Worm (Caenorhabditis elegans) whole organism, L2 larva: ENCODE results near the gene fut-3.

Experiments used
- C34F6.9 ChIP-seq: fragments of 150-350 bp; optimal IDR thresholded peaks from 2 replicates; lab custom pipeline; 2014; ENCODE audit warnings: missing biosample characterization, missing genetic modification characterization
- F13H6.1 ChIP-seq: sonication (generic microtip); optimal IDR thresholded peaks from 2 replicates; lab custom pipeline; 2016; ENCODE audit warnings: missing genetic modification characterization, missing compliant biosample characterization
- Y55F3AM.14 ChIP-seq: fragments of 200-800 bp; sonication (Bioruptor generic); optimal IDR thresholded peaks from 2 replicates; lab custom pipeline; 2018; ENCODE audit warnings: mild to moderate bottlenecking, missing genetic modification characterization, missing compliant biosample characterization
- ZK546.5 ChIP-seq: sonication (generic microtip); optimal IDR thresholded peaks from 2 replicates; lab custom pipeline; 2017; ENCODE audit warnings: missing biosample characterization, missing genetic modification characterization
- alr-1 ChIP-seq: fragments of 150-350 bp; optimal IDR thresholded peaks from 2 replicates; lab custom pipeline; 2014; ENCODE audit warnings: missing biosample characterization, missing genetic modification characterization
- aly-2 ChIP-seq: fragments of 150-350 bp; optimal IDR thresholded peaks from 2 replicates; lab custom pipeline; 2014; ENCODE audit warnings: missing biosample characterization, missing genetic modification characterization
- ama-1 ChIP-seq: fragments of 150-350 bp; optimal IDR thresholded peaks from 2 replicates; lab custom pipeline; 2018; ENCODE audit warnings: inconsistent platforms
- blmp-1 ChIP-seq: sonication (generic microtip); optimal IDR thresholded peaks from 2 replicates; lab custom pipeline; 2017; ENCODE audit warnings: missing genetic modification characterization, mild to moderate bottlenecking, missing compliant biosample characterization, antibody characterized with exemption, moderate library complexity; ENCODE audit not compliant: insufficient read depth
- ceh-16 ChIP-seq: fragments of 150-350 bp; optimal IDR thresholded peaks from 2 replicates; lab custom pipeline; 2014; ENCODE audit warnings: missing biosample characterization, missing genetic modification characterization
- crh-2 ChIP-seq: sonication (generic microtip); optimal IDR thresholded peaks from 2 replicates; lab custom pipeline; 2017; ENCODE audit warnings: missing biosample characterization, missing genetic modification characterization
- dmd-4 ChIP-seq: sonication (generic microtip); optimal IDR thresholded peaks from 2 replicates; lab custom pipeline; 2017; ENCODE audit warnings: missing biosample characterization, missing genetic modification characterization
- elt-1 ChIP-seq: fragments of 150-350 bp; optimal IDR thresholded peaks from 2 replicates; lab custom pipeline; 2014; ENCODE audit warnings: missing biosample characterization, missing genetic modification characterization
- elt-3 ChIP-seq: sonication (generic microtip); optimal IDR thresholded peaks from 2 replicates; lab custom pipeline; 2017; ENCODE audit warnings: missing biosample characterization, missing genetic modification characterization
- fos-1 ChIP-seq: fragments of 150-350 bp; optimal IDR thresholded peaks from 2 replicates; lab custom pipeline; 2014; ENCODE audit warnings: missing biosample characterization, missing genetic modification characterization
- gmeb-1 ChIP-seq: fragments of 150-350 bp; optimal IDR thresholded peaks from 2 replicates; lab custom pipeline; 2014; ENCODE audit warnings: missing biosample characterization, missing genetic modification characterization
- lin-11 ChIP-seq: fragments of 150-350 bp; sonication (generic microtip); optimal IDR thresholded peaks from 2 replicates; lab custom pipeline; 2014; ENCODE audit warnings: missing biosample characterization, missing genetic modification characterization, inconsistent platforms, mixed read lengths
- lin-39 ChIP-seq: fragments of 150-350 bp; optimal IDR thresholded peaks from 2 replicates; lab custom pipeline; 2014; ENCODE audit warnings: missing biosample characterization, missing genetic modification reagents, missing genetic modification characterization
- lsy-2 ChIP-seq, 2 experiments: fragments of 150-350 bp in 1 of 2; sonication (generic microtip) in 1 of 2; optimal IDR thresholded peaks; 2 replicates each; lab custom pipeline; 2014 to 2017; ENCODE audit warnings: missing biosample characterization in 2 of 2, missing genetic modification characterization in 2 of 2
- mab-5 ChIP-seq: fragments of 150-350 bp; optimal IDR thresholded peaks from 2 replicates; lab custom pipeline; 2014; ENCODE audit warnings: missing biosample characterization, missing genetic modification characterization
- mdl-1 ChIP-seq, 2 experiments: fragments of 150-350 bp in 1 of 2; sonication (generic microtip) in 1 of 2; optimal IDR thresholded peaks; 2 replicates each; lab custom pipeline; 2017; ENCODE audit warnings: missing biosample characterization in 2 of 2, missing genetic modification characterization in 2 of 2
- nhr-10 ChIP-seq: sonication (generic microtip); optimal IDR thresholded peaks from 2 replicates; lab custom pipeline; 2017; ENCODE audit warnings: missing biosample characterization, missing genetic modification characterization
- nhr-11 ChIP-seq: fragments of 150-350 bp; optimal IDR thresholded peaks from 2 replicates; lab custom pipeline; 2014; ENCODE audit warnings: missing biosample characterization, missing genetic modification characterization
- nhr-12 ChIP-seq: fragments of 150-350 bp; optimal IDR thresholded peaks from 2 replicates; lab custom pipeline; 2014; ENCODE audit warnings: missing biosample characterization, missing genetic modification characterization
- nhr-129 ChIP-seq: fragments of 150-350 bp; optimal IDR thresholded peaks from 2 replicates; lab custom pipeline; 2014; ENCODE audit warnings: missing biosample characterization, missing genetic modification characterization
- nhr-21 ChIP-seq: fragments of 150-350 bp; optimal IDR thresholded peaks from 2 replicates; lab custom pipeline; 2014; ENCODE audit warnings: missing biosample characterization, missing genetic modification characterization
- nhr-23 ChIP-seq: fragments of 150-350 bp; optimal IDR thresholded peaks from 2 replicates; lab custom pipeline; 2014; ENCODE audit warnings: missing biosample characterization, missing genetic modification reagents, missing genetic modification characterization
- nhr-237 ChIP-seq: fragments of 150-350 bp; optimal IDR thresholded peaks from 2 replicates; lab custom pipeline; 2014; ENCODE audit warnings: missing biosample characterization, missing genetic modification characterization
- nhr-25 ChIP-seq: fragments of 150-350 bp; sonication (generic microtip); optimal IDR thresholded peaks from 3 replicates; lab custom pipeline; 2014; ENCODE audit warnings: missing biosample characterization, missing genetic modification characterization
- nhr-6 ChIP-seq: fragments of 150-350 bp; optimal IDR thresholded peaks from 2 replicates; lab custom pipeline; 2014; ENCODE audit warnings: missing biosample characterization, missing genetic modification characterization
- sem-4 ChIP-seq: fragments of 150-350 bp; optimal IDR thresholded peaks from 2 replicates; lab custom pipeline; 2014; ENCODE audit warnings: missing biosample characterization, missing genetic modification reagents, missing genetic modification characterization
- sma-3 ChIP-seq: sonication (generic microtip); optimal IDR thresholded peaks from 2 replicates; lab custom pipeline; 2016; ENCODE audit warnings: missing genetic modification reagents, missing genetic modification characterization, missing compliant biosample characterization
- sma-9 ChIP-seq, 2 experiments: fragments of 150-350 bp in 1 of 2; sonication (generic microtip) in 1 of 2; optimal IDR thresholded peaks; 2 replicates each; lab custom pipeline; 2014 to 2016; ENCODE audit warnings: missing genetic modification characterization in 2 of 2, mild to moderate bottlenecking in 1 of 2, missing biosample characterization in 1 of 2, missing compliant biosample characterization in 1 of 2, missing genetic modification reagents in 1 of 2, moderate library complexity in 1 of 2
- snpc-4 ChIP-seq: fragments of 150-350 bp; optimal IDR thresholded peaks from 2 replicates; lab custom pipeline; 2014; ENCODE audit warnings: missing biosample characterization, missing genetic modification characterization
- unc-39 ChIP-seq: fragments of 150-350 bp; optimal IDR thresholded peaks from 2 replicates; lab custom pipeline; 2014; ENCODE audit warnings: missing biosample characterization, missing genetic modification characterization
- unc-55 ChIP-seq: fragments of 150-350 bp; sonication (generic microtip); optimal IDR thresholded peaks from 3 replicates; lab custom pipeline; 2014; ENCODE audit warnings: missing biosample characterization, missing genetic modification reagents, missing genetic modification characterization
- unc-62 ChIP-seq: fragments of 150-350 bp; optimal IDR thresholded peaks from 2 replicates; lab custom pipeline; 2014; ENCODE audit warnings: missing biosample characterization, missing genetic modification reagents, missing genetic modification characterization
- zag-1 ChIP-seq: fragments of 150-350 bp; optimal IDR thresholded peaks from 2 replicates; lab custom pipeline; 2014; ENCODE audit warnings: missing biosample characterization, missing genetic modification characterization
- ztf-4 ChIP-seq: fragments of 150-350 bp; optimal IDR thresholded peaks from 2 replicates; lab custom pipeline; 2014; ENCODE audit warnings: missing biosample characterization, missing genetic modification characterization

The fut-3 gene

DNA sequence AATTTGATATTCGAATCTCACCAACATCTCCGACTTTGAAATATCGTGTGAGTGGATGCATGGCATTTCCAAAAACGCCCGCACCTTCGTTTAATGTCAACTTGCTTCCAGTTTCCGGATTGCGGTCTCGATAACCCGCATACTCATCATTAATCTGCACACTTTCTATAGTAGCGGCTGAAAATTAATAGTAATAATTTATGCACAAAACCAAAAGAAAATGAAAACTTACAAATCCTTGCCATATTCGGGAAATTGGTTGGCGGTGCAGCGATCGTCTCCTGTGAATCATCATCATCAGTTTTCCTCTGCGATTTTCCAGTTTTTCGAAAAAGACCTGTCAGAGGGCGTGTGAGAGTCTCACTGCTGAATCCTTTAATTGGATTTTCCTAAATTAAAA is 580 bp upstream of the fut-3 start:
- no peak for TF ChIP-seq elt-1 (tag; lab: Kevin White, UChicago)
- no peak for TF ChIP-seq unc-62
- no peak for TF ChIP-seq F13H6.1
- TF ChIP-seq sma-9 (GFP tag; optimal IDR thresholded peaks at IDR 0.05; lab: Kevin White, UChicago) = no peak
- no peak for TF ChIP-seq sma-9 (tag; optimal IDR thresholded peaks at IDR 0.05; lab: Kevin White, UChicago)

ce11 chrII:5654215-5654614 is 5.4 kb downstream of the fut-3 start, which contains the start of gene F59E12.1:
Gene F59E12.1 (plus strand): TSS chrII:5654515.
- TF ChIP-seq sma-9 (GFP tag; optimal IDR thresholded peaks at IDR 0.05; lab: Kevin White, UChicago) (no peak), sma-9 (tag; optimal IDR thresholded peaks at IDR 0.05; lab: Kevin White, UChicago) (no peak), alr-1 (tag; lab: Kevin White, UChicago) (no peak), nhr-10 (tag; lab: Kevin White, UChicago) (no peak), nhr-25 (tag; lab: Kevin White, UChicago) (no peak), nhr-129 (no peak), nhr-237 (no peak), dmd-4 (tag; lab: Kevin White, UChicago) (no peak), nhr-11 (tag; lab: Kevin White, UChicago) (no peak), ceh-16 (tag; lab: Kevin White, UChicago) (no peak), Y55F3AM.14 (no peak), C34F6.9 (tag; lab: Kevin White, UChicago) (no peak), lsy-2 (tag; optimal IDR thresholded peaks at IDR 0.05; lab: Kevin White, UChicago) (no peak), aly-2 (tag; lab: Kevin White, UChicago) (no peak), mab-5 (tag; lab: Kevin White, UChicago) (no peak), sem-4 (tag; lab: Kevin White, UChicago) (no peak), unc-55 (GFP tag; lab: Kevin White, UChicago) (no peak)

DNA sequence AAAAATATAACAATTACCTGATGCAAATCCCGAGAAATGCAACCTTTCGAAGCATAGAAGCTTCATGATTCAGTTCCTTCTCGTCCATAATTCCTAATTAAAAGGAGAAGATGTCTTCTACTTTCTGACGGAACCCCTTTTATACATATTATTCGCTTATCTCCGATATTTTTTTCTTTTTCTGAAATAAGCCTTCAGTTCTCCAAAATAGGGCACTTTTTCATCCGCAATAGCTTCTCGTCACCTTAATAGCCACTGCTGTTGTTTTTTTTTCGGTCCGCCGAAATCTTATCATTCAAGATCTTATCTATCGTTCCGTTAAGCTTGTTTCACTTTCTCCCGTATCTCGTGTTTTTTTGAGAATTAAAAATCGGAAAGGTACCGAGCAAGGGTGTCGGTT is 7.2 kb downstream of the fut-3 start, which contains the start of gene bli-2:
Gene bli-2, minus strand, starts transcription at position 101 of the 400 bp plus-strand sequence.
- TF ChIP-seq ceh-16 (tag; lab: Kevin White, UChicago) (no peak), aly-2 (tag; lab: Kevin White, UChicago) (no peak), elt-3 (tag; lab: Kevin White, UChicago) (no peak), sma-9 (GFP tag; optimal IDR thresholded peaks at IDR 0.05; lab: Kevin White, UChicago) (no peak), sma-9 (tag; optimal IDR thresholded peaks at IDR 0.05; lab: Kevin White, UChicago) (no peak), ZK546.5 (tag; lab: Kevin White, UChicago) (no peak), sem-4 (tag; lab: Kevin White, UChicago) (no peak), unc-39 (tag; lab: Kevin White, UChicago) (no peak), nhr-12 (no peak), nhr-21 (tag; lab: Kevin White, UChicago) (no peak), gmeb-1 (tag; lab: Kevin White, UChicago) (no peak), nhr-6 (tag; lab: Kevin White, UChicago) (no peak), mdl-1 (tag; optimal IDR thresholded peaks at IDR 0.05; lab: Kevin White, UChicago) (no peak), sma-3 (GFP tag; lab: Kevin White, UChicago) (no peak)

- TF ChIP-seq nhr-11 (tag; lab: Kevin White, UChicago) (no peak), F13H6.1 (no peak), ZK546.5 (tag; lab: Kevin White, UChicago) (no peak), Y55F3AM.14 (no peak), unc-55 (GFP tag; lab: Kevin White, UChicago) (no peak), lin-39 (no peak), elt-1 (tag; lab: Kevin White, UChicago) (no peak)
- TF ChIP-seq, all 48 proteins: peak for 0
Measured at ce11 chrII:5651426-5651825, 8.1 kb downstream of the fut-3 start.

DNA sequence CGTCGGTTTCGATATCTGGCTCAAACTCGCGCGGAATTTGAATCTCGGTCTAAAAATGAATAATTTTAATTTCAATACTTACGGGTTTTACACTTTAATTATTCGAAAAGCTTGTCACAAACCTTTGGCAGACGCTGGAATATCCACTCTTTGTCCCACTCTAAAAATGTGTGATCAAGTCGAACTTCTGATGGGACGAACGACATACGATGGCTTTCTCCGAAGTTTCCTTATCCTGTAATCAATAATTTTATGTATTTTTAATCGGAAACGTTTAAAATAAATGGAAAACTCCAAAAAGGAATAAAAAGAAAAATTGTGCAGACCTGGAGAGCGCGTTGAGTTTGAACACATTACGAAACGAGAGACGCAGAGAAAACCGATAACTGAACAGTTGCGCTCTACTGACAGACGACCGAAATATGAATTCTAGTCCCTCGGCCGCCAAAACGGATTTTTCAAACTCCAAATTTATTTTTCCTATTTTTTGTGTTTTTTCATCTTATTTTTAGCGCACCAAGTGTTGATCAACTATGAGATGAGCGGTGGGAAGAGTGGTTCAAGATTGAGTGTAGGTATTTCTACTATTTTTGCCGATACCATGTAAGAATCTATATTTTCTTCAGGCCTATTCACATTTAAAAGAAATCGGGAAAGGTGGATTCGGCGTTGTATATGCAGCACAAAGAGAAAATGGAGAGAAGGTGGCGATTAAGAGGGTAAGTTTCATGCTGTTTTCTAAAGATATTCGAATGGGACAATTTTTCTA is 10.2 kb downstream of the fut-3 start, which contains the start of the genes sam-4, F59E12.17 and zyg-1:
Gene sam-4, minus strand, starts transcription at position 51 of the 769 bp plus-strand sequence.
Gene F59E12.17, minus strand, starts transcription at position 235 of the 769 bp plus-strand sequence.
Gene zyg-1, plus strand, starts transcription at position 513 of the 769 bp plus-strand sequence.
- no peak for TF ChIP-seq ztf-4 (tag; lab: Kevin White, UChicago)
- TF ChIP-seq nhr-21 (tag; lab: Kevin White, UChicago) = no peak
- no peak for TF ChIP-seq zag-1 (tag; lab: Kevin White, UChicago)
- peak; percentile 78 for TF ChIP-seq nhr-129
- TF ChIP-seq sma-9 (GFP tag; optimal IDR thresholded peaks at IDR 0.05; lab: Kevin White, UChicago) = no peak
- TF ChIP-seq sma-9 (tag; optimal IDR thresholded peaks at IDR 0.05; lab: Kevin White, UChicago) = no peak
- no peak for TF ChIP-seq nhr-11 (tag; lab: Kevin White, UChicago)
- no peak for TF ChIP-seq mab-5 (tag; lab: Kevin White, UChicago)
- peak; percentile 56 for TF ChIP-seq crh-2 (tag; lab: Kevin White, UChicago)
- peak; percentile 41 for TF ChIP-seq fos-1 (tag; lab: Kevin White, UChicago)
- no peak for TF ChIP-seq aly-2 (tag; lab: Kevin White, UChicago)
- peak; percentile 93 for TF ChIP-seq unc-55 (GFP tag; lab: Kevin White, UChicago)
- no peak for TF ChIP-seq ceh-16 (tag; lab: Kevin White, UChicago)
- no peak for TF ChIP-seq nhr-6 (tag; lab: Kevin White, UChicago)
- peak; percentile 20 for TF ChIP-seq F13H6.1
- no peak for TF ChIP-seq blmp-1 (tag; lab: Kevin White, UChicago)
- TF ChIP-seq snpc-4 (tag; lab: Kevin White, UChicago) = peak; percentile 20
- peak; percentile 84 for TF ChIP-seq C34F6.9 (tag; lab: Kevin White, UChicago)
- no peak for TF ChIP-seq nhr-12
- peak; percentile 42 for TF ChIP-seq sma-3 (GFP tag; lab: Kevin White, UChicago)
- TF ChIP-seq gmeb-1 (tag; lab: Kevin White, UChicago) = peak; percentile 53
- no peak for TF ChIP-seq nhr-23
- TF ChIP-seq ama-1 (lab: Kevin White, UChicago) = no peak
- no peak for TF ChIP-seq lin-11
- TF ChIP-seq lsy-2 (tag; optimal IDR thresholded peaks at IDR 0.05; lab: Kevin White, UChicago) = peak in 1 of 2 experiments; percentile 81
